Worm (Caenorhabditis elegans): ENCODE data around the gene F21G4.5.

F21G4.5 gene

ce11 chrX:9899426-9900131 lies 6.4 kb upstream of the F21G4.5 start, which contains the start of gene phf-34 (continued):
- TF ChIP-seq ceh-48 (tag; optimal IDR thresholded peaks at IDR 0.05) (no peak), hlh-30 (tag; optimal IDR thresholded peaks at IDR 0.05; ENCODE audit: insufficient read depth) (peak; percentile 38), tbx-7 (tag; optimal IDR thresholded peaks at IDR 0.05) (no peak), F13H6.1 (tag; optimal IDR thresholded peaks at IDR 0.05) (no peak), syd-9 (tag; optimal IDR thresholded peaks at IDR 0.05) (no peak), lim-6 (tag; optimal IDR thresholded peaks at IDR 0.05) (no peak), hlh-15 (tag; optimal IDR thresholded peaks at IDR 0.05) (no peak)

ce11 chrX:9917362-9917761 lies 11.4 kb downstream of the F21G4.5 start, which contains the start of gene F21G4.6:
F21G4.6 (minus strand) TSS chrX:9917448.
- TF ChIP-seq odd-2 (tag; optimal IDR thresholded peaks at IDR 0.05) (no peak), hlh-8 (tag; optimal IDR thresholded peaks at IDR 0.05) (peak; percentile 3), ceh-2 (tag; optimal IDR thresholded peaks at IDR 0.05) (peak; percentile 57), fkh-6 (tag; optimal IDR thresholded peaks at IDR 0.05) (peak; percentile 20), tbx-7 (tag; optimal IDR thresholded peaks at IDR 0.05) (peak; percentile 24), ceh-19 (GFP tag; optimal IDR thresholded peaks at IDR 0.05) (no peak), ceh-31 (tag; optimal IDR thresholded peaks at IDR 0.05) (peak; percentile 47), ets-4 (tag; optimal IDR thresholded peaks at IDR 0.05) (peak; percentile 28), tbx-2 (tag; optimal IDR thresholded peaks at IDR 0.05) (peak; percentile 66), zip-5 (tag; optimal IDR thresholded peaks at IDR 0.05) (peak; percentile 23), elt-2 (tag; optimal IDR thresholded peaks at IDR 0.05) (peak; percentile 11)

- TF ChIP-seq ztf-16 (tag; optimal IDR thresholded peaks at IDR 0.05) (no peak), ceh-30 (tag; optimal IDR thresholded peaks at IDR 0.05) (no peak), hlh-13 (GFP tag; optimal IDR thresholded peaks at IDR 0.05) (no peak)
These were observed 13.1 kb downstream of the F21G4.5 start, which contains the start of gene folr-1 for ce11 chrX:9918997-9919396. folr-1 (plus strand) TSS chrX:9919297.

ce11 chrX:9921257-9921656 lies 15.3 kb downstream of the F21G4.5 start, which contains the start of gene C17G1.2:
C17G1.2 (plus strand) TSS chrX:9921557.
- no peak for TF ChIP-seq nhr-11 (tag; optimal IDR thresholded peaks at IDR 0.05)
- TF ChIP-seq fkh-10 (GFP tag; optimal IDR thresholded peaks at IDR 0.05) = no peak
- TF ChIP-seq unc-55 (GFP tag; optimal IDR thresholded peaks at IDR 0.05) = no peak
- no peak for TF ChIP-seq fax-1 (tag; optimal IDR thresholded peaks at IDR 0.05)
- TF ChIP-seq dve-1 (tag; optimal IDR thresholded peaks at IDR 0.05) = no peak
- no peak for TF ChIP-seq lim-6 (tag; optimal IDR thresholded peaks at IDR 0.05)
- TF ChIP-seq sox-4 (tag; optimal IDR thresholded peaks at IDR 0.05) = no peak
- TF ChIP-seq ceh-24 (tag; optimal IDR thresholded peaks at IDR 0.05) = no peak
- no peak for TF ChIP-seq gmeb-2 (tag; optimal IDR thresholded peaks at IDR 0.05)
- no peak for TF ChIP-seq npax-4 (tag; optimal IDR thresholded peaks at IDR 0.05)

ce11 chrX:9924962-9925361 lies 19.0 kb downstream of the F21G4.5 start, which contains the start of gene ugt-23:
ugt-23 (minus strand) TSS chrX:9925173.
- TF ChIP-seq ceh-24 (tag; optimal IDR thresholded peaks at IDR 0.05) (no peak), elt-2 (tag; optimal IDR thresholded peaks at IDR 0.05) (peak; percentile 70)

- TF ChIP-seq ceh-18 (tag; optimal IDR thresholded peaks at IDR 0.05) = no peak
- TF ChIP-seq hlh-30 (tag; optimal IDR thresholded peaks at IDR 0.05; ENCODE audit: insufficient read depth) = peak; percentile 54
- no peak for TF ChIP-seq pha-4 (tag; optimal IDR thresholded peaks at IDR 0.05)
- TF ChIP-seq odd-2 (tag; optimal IDR thresholded peaks at IDR 0.05) = no peak
- no peak for TF ChIP-seq elt-4 (tag; optimal IDR thresholded peaks at IDR 0.05)
- no peak for TF ChIP-seq nhr-232 (tag; optimal IDR thresholded peaks at IDR 0.05)
These were observed 22.1 kb downstream of the F21G4.5 start for ce11 chrX:9927993-9928392.

Data from whole organism, late embryonic.